Fruit fly (Drosophila melanogaster): ENCODE measurements around the gene CG43091.

The CG43091 gene

DNA sequence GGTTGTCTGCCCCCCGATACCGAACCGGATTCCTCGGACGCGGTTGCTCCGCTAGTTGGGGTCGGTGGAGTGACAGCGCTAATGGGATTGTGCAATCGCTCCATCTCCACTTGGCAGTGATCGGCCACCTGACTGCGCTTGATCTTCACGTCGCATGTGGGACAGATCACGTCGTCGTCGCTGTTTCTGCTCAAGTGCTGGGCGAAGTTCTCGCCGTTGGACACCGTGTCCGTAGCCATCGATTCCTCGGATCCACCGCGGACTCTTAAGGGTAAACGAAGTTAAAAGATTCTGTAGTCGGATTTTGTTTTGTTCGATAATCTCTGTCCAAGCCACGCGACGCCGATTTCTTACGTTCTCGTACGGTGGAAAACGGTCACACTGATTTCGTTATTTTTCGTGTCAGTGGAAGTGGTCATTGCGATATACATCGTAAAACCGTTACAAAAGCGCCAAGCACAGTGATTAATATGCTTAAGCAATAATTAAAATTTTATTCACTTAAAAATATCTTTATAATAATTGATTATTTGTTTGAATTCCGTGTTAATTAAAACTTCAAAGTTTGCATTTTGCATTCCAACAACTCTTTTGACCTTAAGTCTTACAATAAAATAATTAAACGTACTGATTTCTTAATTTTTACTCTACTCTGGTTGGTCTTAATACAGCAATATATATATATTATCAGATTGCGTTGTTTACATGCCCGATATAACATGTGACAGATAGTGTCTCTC lies 42.3 kb downstream of the CG43091 start, which contains the start of gene RNF220 (continued):
- TF ChIP-seq vvl (GFP tag; IDR thresholded peaks at IDR 0.05) (no peak), CG30403 (GFP tag; optimal IDR thresholded peaks at IDR 0.05) (peak; percentile 54), Tbp (GFP tag; optimal IDR thresholded peaks at IDR 0.05) (no peak), Rx (GFP tag; IDR thresholded peaks at IDR 0.05) (no peak), CG42726 (GFP tag; IDR thresholded peaks at IDR 0.05; ENCODE audit: partially characterized antibody) (peak; percentile 68), gro (GFP tag; optimal IDR thresholded peaks at IDR 0.05) (no peak), mld (GFP tag; IDR thresholded peaks at IDR 0.05; ENCODE audit: partially characterized antibody) (peak; percentile 58; the same call in 1 of the 3 replicates), CG6854 (GFP tag; optimal IDR thresholded peaks at IDR 0.05) (no peak), gem (tag; optimal IDR thresholded peaks at IDR 0.05) (peak; percentile 49), Sox100B (GFP tag; optimal IDR thresholded peaks at IDR 0.05) (peak; percentile 40), Poxn (GFP tag; IDR thresholded peaks at IDR 0.05) (no peak), Dek (tag; optimal IDR thresholded peaks at IDR 0.05) (peak; percentile 40), CG9797 (GFP tag; optimal IDR thresholded peaks at IDR 0.05) (peak; percentile 59), hbn (GFP tag; IDR thresholded peaks at IDR 0.05; ENCODE audit: partially characterized antibody) (peak; percentile 60), toy (GFP tag; IDR thresholded peaks at IDR 0.05) (no peak), Xbp1 (GFP tag; optimal IDR thresholded peaks at IDR 0.05) (peak; percentile 30), Atf3 (GFP tag; optimal IDR thresholded peaks at IDR 0.05) (no peak), CG11085 (GFP tag; IDR thresholded peaks at IDR 0.05) (no peak), Jarid2 (GFP tag; optimal IDR thresholded peaks at IDR 0.05) (no peak), CG7839 (tag; optimal IDR thresholded peaks at IDR 0.05) (peak; percentile 39), h (optimal IDR thresholded peaks at IDR 0.05) (no peak), CG9215 (GFP tag; IDR thresholded peaks at IDR 0.05) (0 out of 2 replicates have a peak, but pooled peaks have one; percentile 23), Rfx (GFP tag; IDR thresholded peaks at IDR 0.05) (peak; percentile 38; the same call in 1 of the 2 replicates), CG17186 (GFP tag; optimal IDR thresholded peaks at IDR 0.05) (no peak), dpn (GFP tag; optimal IDR thresholded peaks at IDR 0.05) (no peak), Dip2 (GFP tag; IDR thresholded peaks at IDR 0.05) (no peak), br (optimal IDR thresholded peaks at IDR 0.05) (no peak), zf30C (GFP tag; optimal IDR thresholded peaks at IDR 0.05) (no peak), pita (GFP tag; optimal IDR thresholded peaks at IDR 0.05) (no peak), CG1024 (GFP tag; IDR thresholded peaks at IDR 0.05) (no peak), p53 (GFP tag; optimal IDR thresholded peaks at IDR 0.05) (no peak), cg (GFP tag; optimal IDR thresholded peaks at IDR 0.05) (no peak), inv (GFP tag; IDR thresholded peaks at IDR 0.05; ENCODE audit: partially characterized antibody) (peak; percentile 48; the same call in 1 of the 2 replicates), abd-A (tag; optimal IDR thresholded peaks at IDR 0.05) (no peak), peb (GFP tag; IDR thresholded peaks at IDR 0.05) (no peak), HmgZ (tag; optimal IDR thresholded peaks at IDR 0.05) (no peak), CoRest (tag; optimal IDR thresholded peaks at IDR 0.05) (peak; percentile 55), CG13296 (GFP tag; optimal IDR thresholded peaks at IDR 0.05) (no peak), D19A (tag; optimal IDR thresholded peaks at IDR 0.05) (peak; percentile 1), MTF-1 (GFP tag; optimal IDR thresholded peaks at IDR 0.05; ENCODE audit: borderline replicate concordance) (no peak), onecut (GFP tag; IDR thresholded peaks at IDR 0.05) (no peak), run (tag; optimal IDR thresholded peaks at IDR 0.05) (no peak), pan (optimal IDR thresholded peaks at IDR 0.05) (no peak), pan (GFP tag; optimal IDR thresholded peaks at IDR 0.05 in 1 of 2, IDR thresholded peaks at IDR 0.05 in 1 of 2) (no peak), BEAF-32 (GFP tag; optimal IDR thresholded peaks at IDR 0.05) (no peak), sd (tag; optimal IDR thresholded peaks at IDR 0.05) (no peak), Bgb (GFP tag; IDR thresholded peaks at IDR 0.05; ENCODE audit: partially characterized antibody) (peak; percentile 75), Pdp1 (GFP tag; optimal IDR thresholded peaks at IDR 0.05) (peak in 1 of 2 experiments; percentile 58), ranshi (GFP tag; IDR thresholded peaks at IDR 0.05) (no peak), CG6765 (GFP tag; optimal IDR thresholded peaks at IDR 0.05) (no peak)

Data from whole organism, embryonic.